Worm (Caenorhabditis elegans) whole organism, L4 larva: ENCODE data around the gene npr-37.

ENCODE experiments used
- F10B5.3 ChIP-seq: sonication (generic microtip); optimal IDR thresholded peaks from 2 replicates; lab custom pipeline; 2016; ENCODE audit warnings: mild to moderate bottlenecking, missing genetic modification characterization, missing compliant biosample characterization
- F44E2.7 ChIP-seq: fragments of 200-800 bp; sonication (Bioruptor generic); IDR thresholded peaks from 2 replicates; pipeline ENCODE4 v2.1.2; 2022; ENCODE audit warnings: missing genetic modification characterization, missing compliant biosample characterization
- T20F7.1 ChIP-seq: fragments of 200-800 bp; sonication (Bioruptor generic); optimal IDR thresholded peaks from 2 replicates; lab custom pipeline; 2018; ENCODE audit warnings: mild to moderate bottlenecking, missing genetic modification characterization, missing compliant biosample characterization
- Y48G9A.11 ChIP-seq: fragments of 200-800 bp; sonication (Bioruptor generic); IDR thresholded peaks from 2 replicates; pipeline ENCODE4 v1.3.6; 2022; ENCODE audit warnings: missing genetic modification reagents, missing genetic modification characterization, missing compliant biosample characterization
- Y5F2A.4 ChIP-seq: fragments of 200-800 bp; sonication (Bioruptor generic); optimal IDR thresholded peaks from 2 replicates; lab custom pipeline; 2018; ENCODE audit warnings: mild to moderate bottlenecking, missing genetic modification characterization, missing compliant biosample characterization
- ZK337.2 ChIP-seq: fragments of 200-800 bp; sonication (Bioruptor generic); IDR thresholded peaks from 2 replicates; pipeline ENCODE4 v1.3.6; 2022; ENCODE audit warnings: missing genetic modification reagents, missing genetic modification characterization, missing compliant biosample characterization
- aha-1 ChIP-seq: fragments of 150-350 bp; peaks from one replicate; lab custom pipeline; 2014; ENCODE audit warnings: missing biosample characterization, missing genetic modification characterization
- aly-2 ChIP-seq: sonication (generic microtip); optimal IDR thresholded peaks from 2 replicates; lab custom pipeline; 2018; ENCODE audit warnings: missing biosample characterization, missing genetic modification characterization
- ceh-28 ChIP-seq: fragments of 150-350 bp; optimal IDR thresholded peaks from 2 replicates; lab custom pipeline; 2014; ENCODE audit warnings: missing biosample characterization, missing genetic modification reagents, missing genetic modification characterization
- ceh-32 ChIP-seq: sonication (generic microtip); optimal IDR thresholded peaks from 2 replicates; lab custom pipeline; 2016; ENCODE audit warnings: mild to moderate bottlenecking, missing genetic modification characterization, missing compliant biosample characterization; ENCODE audit not compliant: poor library complexity
- ceh-62 ChIP-seq: sonication (generic microtip); optimal IDR thresholded peaks from 2 replicates; lab custom pipeline; 2017; ENCODE audit warnings: missing biosample characterization, missing genetic modification characterization
- ces-1 ChIP-seq: fragments of 150-350 bp; sonication (generic microtip); optimal IDR thresholded peaks from 4 replicates; lab custom pipeline; 2014; ENCODE audit warnings: missing biosample characterization, missing genetic modification reagents, missing genetic modification characterization
- ctbp-1 ChIP-seq: fragments of 200-800 bp; sonication (Bioruptor generic); IDR thresholded peaks from 2 replicates; pipeline ENCODE4 v1.3.6; 2022; ENCODE audit warnings: missing genetic modification reagents, missing genetic modification characterization, missing compliant biosample characterization
- daf-12 ChIP-seq: fragments of 150-350 bp; optimal IDR thresholded peaks from 2 replicates; lab custom pipeline; 2014; ENCODE audit warnings: missing biosample characterization, missing genetic modification reagents, missing genetic modification characterization
- daf-8 ChIP-seq: fragments of 200-800 bp; sonication (Bioruptor generic); IDR thresholded peaks from 2 replicates; pipeline ENCODE4 v1.3.6; 2022; ENCODE audit warnings: missing genetic modification characterization, missing compliant biosample characterization
- dpl-1 ChIP-seq: fragments of 150-350 bp; optimal IDR thresholded peaks from 2 replicates; lab custom pipeline; 2014; ENCODE audit warnings: missing biosample characterization, missing genetic modification reagents, missing genetic modification characterization
- duxl-1 ChIP-seq: sonication (generic microtip); optimal IDR thresholded peaks from 2 replicates; lab custom pipeline; 2016; ENCODE audit warnings: mild to moderate bottlenecking, missing genetic modification characterization, moderate library complexity, missing compliant biosample characterization; ENCODE audit not compliant: poor library complexity
- dve-1 ChIP-seq: sonication (generic microtip); optimal IDR thresholded peaks from 2 replicates; lab custom pipeline; 2017; ENCODE audit warnings: antibody characterized with exemption, mild to moderate bottlenecking, missing genetic modification characterization, missing compliant biosample characterization; ENCODE audit not compliant: insufficient read depth
- egl-27 ChIP-seq: sonication (generic microtip); optimal IDR thresholded peaks from 3 replicates; lab custom pipeline; 2017; ENCODE audit warnings: missing biosample characterization, missing genetic modification reagents, missing genetic modification characterization
- fos-1 ChIP-seq: fragments of 150-350 bp; optimal IDR thresholded peaks from 2 replicates; lab custom pipeline; 2014; ENCODE audit warnings: missing biosample characterization, missing genetic modification characterization
- gei-8 ChIP-seq: fragments of 200-800 bp; sonication (Bioruptor generic); optimal IDR thresholded peaks from 2 replicates; lab custom pipeline; 2018; ENCODE audit warnings: mild to moderate bottlenecking, missing genetic modification characterization, missing compliant biosample characterization
- hlh-30 ChIP-seq: sonication (generic microtip); optimal IDR thresholded peaks from 2 replicates; lab custom pipeline; 2017; ENCODE audit warnings: antibody characterized with exemption, mild to moderate bottlenecking, missing genetic modification characterization, missing compliant biosample characterization; ENCODE audit not compliant: insufficient read depth
- jun-1 ChIP-seq: fragments of 150-350 bp; optimal IDR thresholded peaks from 2 replicates; lab custom pipeline; 2014; ENCODE audit warnings: missing biosample characterization, missing genetic modification reagents, missing genetic modification characterization
- lin-1 ChIP-seq: fragments of 200-800 bp; sonication (Bioruptor generic); IDR thresholded peaks from 2 replicates; pipeline ENCODE4 v1.3.6; 2022; ENCODE audit warnings: missing genetic modification reagents, missing genetic modification characterization, missing compliant biosample characterization
- lin-13 ChIP-seq: fragments of 150-350 bp; optimal IDR thresholded peaks from 2 replicates; lab custom pipeline; 2014; ENCODE audit warnings: missing biosample characterization, missing genetic modification reagents, missing genetic modification characterization
- lin-15B ChIP-seq: fragments of 150-350 bp; sonication (generic microtip); optimal IDR thresholded peaks from 3 replicates; lab custom pipeline; 2014; ENCODE audit warnings: missing biosample characterization, missing genetic modification characterization
- lin-38 ChIP-seq: fragments of 200-800 bp; sonication (Bioruptor generic); IDR thresholded peaks from 2 replicates; pipeline ENCODE4 v1.3.6; 2022; ENCODE audit warnings: missing genetic modification reagents, missing genetic modification characterization, missing compliant biosample characterization
- lsy-2 ChIP-seq, 2 experiments: fragments of 150-350 bp in 1 of 2; sonication (generic microtip) in 1 of 2; optimal IDR thresholded peaks; 2 replicates each; lab custom pipeline; 2014 to 2017; ENCODE audit warnings: missing biosample characterization in 2 of 2, missing genetic modification characterization in 2 of 2
- mdl-1 ChIP-seq, 2 experiments: fragments of 150-350 bp in 1 of 2; sonication (generic microtip) in 1 of 2; optimal IDR thresholded peaks; 2 replicates each; lab custom pipeline; 2014 to 2017; ENCODE audit warnings: missing biosample characterization in 2 of 2, missing genetic modification characterization in 2 of 2
- mxl-2 ChIP-seq: fragments of 200-800 bp; sonication (Bioruptor generic); conservative IDR thresholded peaks from 2 replicates; pipeline ENCODE4 v1.3.6; 2022; ENCODE audit warnings: missing genetic modification reagents, missing genetic modification characterization, missing compliant biosample characterization
- nhr-28 ChIP-seq: fragments of 150-350 bp; optimal IDR thresholded peaks from 2 replicates; lab custom pipeline; 2014; ENCODE audit warnings: missing biosample characterization, missing genetic modification characterization
- pha-4 ChIP-seq, 2 experiments: fragments of 150-350 bp in 1 of 2; fragments of 200-800 bp in 1 of 2; sonication (Bioruptor generic) in 1 of 2; IDR thresholded peaks in 1 of 2; optimal IDR thresholded peaks in 1 of 2; 2 replicates each; pipeline versions ENCODE4 v1.3.6 to Lab custom; 2014 to 2022; ENCODE audit warnings: missing genetic modification characterization in 2 of 2, missing genetic modification reagents in 2 of 2, missing biosample characterization in 1 of 2, missing compliant biosample characterization in 1 of 2
- pqm-1 ChIP-seq: sonication (generic microtip); optimal IDR thresholded peaks from 2 replicates; lab custom pipeline; 2017; ENCODE audit warnings: missing biosample characterization, missing genetic modification characterization
- saeg-2 ChIP-seq: fragments of 200-800 bp; sonication (Bioruptor generic); IDR thresholded peaks from 2 replicates; pipeline ENCODE4 v1.3.6; 2022; ENCODE audit warnings: missing genetic modification reagents, missing genetic modification characterization, missing compliant biosample characterization
- sdz-12 ChIP-seq: fragments of 200-800 bp; sonication (Bioruptor generic); optimal IDR thresholded peaks from 2 replicates; lab custom pipeline; 2018; ENCODE audit warnings: mild to moderate bottlenecking, missing genetic modification characterization, missing compliant biosample characterization
- skn-1 ChIP-seq: fragments of 150-350 bp; optimal IDR thresholded peaks from 2 replicates; lab custom pipeline; 2014; ENCODE audit warnings: missing biosample characterization, missing genetic modification characterization
- snpc-1.2 ChIP-seq: fragments of 200-800 bp; sonication (Bioruptor generic); IDR thresholded peaks from 2 replicates; pipeline ENCODE4 v1.3.6; 2022; ENCODE audit warnings: missing genetic modification reagents, missing genetic modification characterization, missing compliant biosample characterization
- tag-97 ChIP-seq: fragments of 200-800 bp; sonication (Bioruptor generic); IDR thresholded peaks from 2 replicates; pipeline ENCODE4 v1.3.6; 2022; ENCODE audit warnings: missing genetic modification characterization, missing compliant biosample characterization
- tra-1 ChIP-seq: fragments of 200-800 bp; sonication (Bioruptor generic); IDR thresholded peaks from 2 replicates; pipeline ENCODE4 v1.3.6; 2022; ENCODE audit warnings: missing genetic modification reagents, missing genetic modification characterization, missing compliant biosample characterization
- unc-39 ChIP-seq: sonication (generic microtip); optimal IDR thresholded peaks from 2 replicates; lab custom pipeline; 2017; ENCODE audit warnings: missing biosample characterization, missing genetic modification characterization
- vab-7 ChIP-seq: fragments of 200-800 bp; sonication (Bioruptor generic); IDR thresholded peaks from 2 replicates; pipeline ENCODE4 v1.3.6; 2022; ENCODE audit warnings: missing genetic modification reagents, missing genetic modification characterization, missing compliant biosample characterization
- zfp-2 ChIP-seq: sonication (generic microtip); optimal IDR thresholded peaks from 2 replicates; lab custom pipeline; 2016; ENCODE audit warnings: mild to moderate bottlenecking, missing genetic modification characterization, missing compliant biosample characterization
- zip-11 ChIP-seq: fragments of 200-800 bp; sonication (Bioruptor generic); IDR thresholded peaks from 2 replicates; pipeline ENCODE4 v1.3.6; 2022; ENCODE audit warnings: missing genetic modification characterization, missing compliant biosample characterization
- zip-2 ChIP-seq: fragments of 150-350 bp; optimal IDR thresholded peaks from 2 replicates; lab custom pipeline; 2014; ENCODE audit warnings: missing biosample characterization, missing genetic modification characterization

Gene npr-37

ce11 chrIV:460614-461079, 20.3 kb downstream of the npr-37 start, which contains the start of gene M04G7.2 (continued):
- no peak for TF ChIP-seq unc-39 (tag; lab: Kevin White, UChicago)
- peak; percentile 17; the same call in 1 of the 2 replicates for TF ChIP-seq daf-8 (GFP tag; lab: Robert Waterston, UW)
- TF ChIP-seq zip-2 = no peak
- no peak for TF ChIP-seq mxl-2
- TF ChIP-seq lin-1 (GFP tag; lab: Robert Waterston, UW) = no peak
- no peak for TF ChIP-seq nhr-28
- no peak for TF ChIP-seq ceh-32 (tag; lab: Kevin White, UChicago)
- no peak for TF ChIP-seq ctbp-1 (GFP tag; lab: Robert Waterston, UW)
- TF ChIP-seq ceh-62 (tag; lab: Kevin White, UChicago) = no peak
- TF ChIP-seq jun-1 (tag; lab: Kevin White, UChicago) = no peak
- TF ChIP-seq lsy-2 (tag; optimal IDR thresholded peaks at IDR 0.05; lab: Kevin White, UChicago) = no peak
- no peak for TF ChIP-seq mdl-1 (tag; optimal IDR thresholded peaks at IDR 0.05; lab: Kevin White, UChicago)
- TF ChIP-seq ZK337.2 (GFP tag; lab: Robert Waterston, UW) = no peak
- no peak for TF ChIP-seq Y5F2A.4
- TF ChIP-seq sdz-12 (GFP tag; lab: Kevin White, UChicago) = no peak
- no peak for TF ChIP-seq zip-11 (GFP tag; lab: Robert Waterston, UW)
- no peak for TF ChIP-seq egl-27 (tag; lab: Kevin White, UChicago)
- TF ChIP-seq dpl-1 = no peak
- no peak for TF ChIP-seq snpc-1.2 (GFP tag; lab: Robert Waterston, UW)
- no peak for TF ChIP-seq duxl-1 (tag; lab: Kevin White, UChicago)
- no peak for TF ChIP-seq vab-7 (GFP tag; lab: Robert Waterston, UW)
- no peak for TF ChIP-seq gei-8
- no peak for TF ChIP-seq aly-2 (tag; lab: Kevin White, UChicago)
- no peak for TF ChIP-seq pqm-1 (tag; lab: Kevin White, UChicago)
- no peak for TF ChIP-seq F44E2.7
- no peak for TF ChIP-seq pha-4 (GFP tag; IDR thresholded peaks at IDR 0.05; lab: Robert Waterston, UW)
- TF ChIP-seq pha-4 (tag; optimal IDR thresholded peaks at IDR 0.05; lab: Kevin White, UChicago) = no peak
- TF ChIP-seq Y48G9A.11 (GFP tag; lab: Robert Waterston, UW) = 0 out of 2 replicates have a peak, but pooled peaks have one; percentile 13
- TF ChIP-seq aha-1 = no peak
- TF ChIP-seq saeg-2 = no peak
- TF ChIP-seq fos-1 (tag; lab: Kevin White, UChicago) = no peak

- no peak for TF ChIP-seq lin-1 (GFP tag; lab: Robert Waterston, UW)
- TF ChIP-seq F10B5.3 (tag; lab: Kevin White, UChicago) = no peak
- no peak for TF ChIP-seq ces-1 (GFP tag; lab: Kevin White, UChicago)
- no peak for TF ChIP-seq ceh-28 (tag; lab: Kevin White, UChicago)
- TF ChIP-seq T20F7.1 = no peak
- no peak for TF ChIP-seq lin-38 (GFP tag; lab: Robert Waterston, UW)
- TF ChIP-seq tra-1 (GFP tag; lab: Robert Waterston, UW) = no peak
- TF ChIP-seq F44E2.7 = no peak
- TF ChIP-seq dpl-1 = no peak
- TF ChIP-seq hlh-30 (tag; lab: Kevin White, UChicago) = no peak
- TF ChIP-seq zfp-2 = no peak
- no peak for TF ChIP-seq pqm-1 (tag; lab: Kevin White, UChicago)
- no peak for TF ChIP-seq dve-1
- no peak for TF ChIP-seq lin-13
- no peak for TF ChIP-seq unc-39 (tag; lab: Kevin White, UChicago)
- TF ChIP-seq lin-15B = no peak
- no peak for TF ChIP-seq skn-1 (tag; lab: Kevin White, UChicago)
- TF ChIP-seq daf-12 (tag; lab: Kevin White, UChicago) = no peak
- TF ChIP-seq tag-97 (GFP tag; lab: Robert Waterston, UW) = no peak
Measured at ce11 chrIV:455484-455883, 25.5 kb downstream of the npr-37 start, which contains the start of gene M04G7.1. TSS of gene M04G7.1 (plus strand) at chrIV:455784.
